Worm (Caenorhabditis elegans): ENCODE data around the gene trm-2A.

- no peak for TF ChIP-seq nfya-1 (tag; optimal IDR thresholded peaks at IDR 0.05)
- no peak for TF ChIP-seq ceh-9 (tag; optimal IDR thresholded peaks at IDR 0.05)
These were observed 12.7 kb downstream of the trm-2A start, which contains the start of gene H24K24.2 for ce11 chrV:917488-917887.

All from whole organism, late embryonic.